Fruit fly (Drosophila melanogaster): ENCODE results near the gene Mvb12.
A peak's percentile ranks its signal among the peaks of the same experiment; 100 is the strongest.

The Mvb12 gene

DNA sequence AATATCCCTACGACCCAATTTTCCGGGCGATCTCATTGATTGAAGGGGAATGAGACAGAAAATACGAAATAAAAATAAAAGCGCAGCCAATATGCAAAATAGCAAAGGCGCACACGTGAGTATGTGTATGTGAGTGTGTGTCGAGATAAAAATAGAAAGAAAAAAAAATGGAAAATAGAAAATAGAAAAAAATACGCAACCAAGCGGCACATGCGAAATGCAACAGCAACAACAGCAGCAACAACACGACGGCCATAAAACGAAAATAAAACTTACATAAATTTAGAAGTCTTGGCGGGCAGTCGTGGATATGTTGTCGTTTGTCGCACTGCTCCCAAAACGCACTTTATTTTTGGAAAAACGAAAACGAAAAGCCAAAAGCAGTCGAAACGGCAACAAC lies 43.9 kb downstream of the Mvb12 start (continued):
- no peak for TF ChIP-seq CG9139 (GFP tag; optimal IDR thresholded peaks at IDR 0.05)
- TF ChIP-seq Eip75B (GFP tag; optimal IDR thresholded peaks at IDR 0.05), result no peak
- TF ChIP-seq CG6792 (GFP tag; optimal IDR thresholded peaks at IDR 0.05), result no peak
- TF ChIP-seq CG31627 (GFP tag; optimal IDR thresholded peaks at IDR 0.05), result no peak
- TF ChIP-seq Sox15 (GFP tag; optimal IDR thresholded peaks at IDR 0.05), result no peak
- no peak for TF ChIP-seq cyc (GFP tag; optimal IDR thresholded peaks at IDR 0.05)
- TF ChIP-seq spab (GFP tag; optimal IDR thresholded peaks at IDR 0.05), result no peak
- peak; percentile 7 for TF ChIP-seq Lpt (GFP tag; optimal IDR thresholded peaks at IDR 0.05)
- TF ChIP-seq CG3032 (tag; optimal IDR thresholded peaks at IDR 0.05), result no peak
- TF ChIP-seq CG8632 (GFP tag; optimal IDR thresholded peaks at IDR 0.05), result no peak
- peak; percentile 51; the same call in 2 of the 3 replicates for TF ChIP-seq CG8119 (GFP tag; IDR thresholded peaks at IDR 0.05)
- no peak for TF ChIP-seq dac (GFP tag; optimal IDR thresholded peaks at IDR 0.05)
- TF ChIP-seq CG6163 (GFP tag; IDR thresholded peaks at IDR 0.05), result 0 out of 3 replicates have a peak, but pooled peaks have one; percentile 26
- TF ChIP-seq eg (GFP tag; IDR thresholded peaks at IDR 0.05), result peak; percentile 58; the same call in 2 of the 3 replicates
- no peak for TF ChIP-seq svp (GFP tag)
- TF ChIP-seq CG4318 (GFP tag; optimal IDR thresholded peaks at IDR 0.05), result no peak
- TF ChIP-seq esn (GFP tag; optimal IDR thresholded peaks at IDR 0.05), result no peak

dm6 chrX:18052135-18052534 lies 49.0 kb downstream of the Mvb12 start:
- TF ChIP-seq Ets21C (GFP tag; optimal IDR thresholded peaks at IDR 0.05), result no peak
- no peak for TF ChIP-seq CG6276 (GFP tag; optimal IDR thresholded peaks at IDR 0.05)
- no peak for TF ChIP-seq OdsH (GFP tag; optimal IDR thresholded peaks at IDR 0.05)
- no peak for TF ChIP-seq Hr39 (GFP tag; optimal IDR thresholded peaks at IDR 0.05)
- TF ChIP-seq CG11762 (GFP tag; optimal IDR thresholded peaks at IDR 0.05; ENCODE audit: insufficient read depth), result no peak
- TF ChIP-seq Smox (GFP tag; optimal IDR thresholded peaks at IDR 0.05), result no peak
- no peak for TF ChIP-seq Eip93F (GFP tag; optimal IDR thresholded peaks at IDR 0.05)
- no peak for TF ChIP-seq acj6 (GFP tag; optimal IDR thresholded peaks at IDR 0.05)
- TF ChIP-seq cyc (GFP tag; optimal IDR thresholded peaks at IDR 0.05), result no peak
- no peak for TF ChIP-seq CG1621 (tag; optimal IDR thresholded peaks at IDR 0.05)
- TF ChIP-seq dac (GFP tag; optimal IDR thresholded peaks at IDR 0.05), result no peak
- no peak for TF ChIP-seq fkh (GFP tag; optimal IDR thresholded peaks at IDR 0.05)
- no peak for TF ChIP-seq CG7368 (GFP tag; optimal IDR thresholded peaks at IDR 0.05)
- no peak for TF ChIP-seq CG6808 (GFP tag; optimal IDR thresholded peaks at IDR 0.05)

Measured in whole organism, prepupa.